Fruit fly (Drosophila melanogaster) whole organism, embryonic: ENCODE measurements around the gene beat-IIIc.
A peak's percentile ranks its signal among the peaks of the same experiment; 100 is the strongest.

ENCODE experiments used
- Ada2b ChIP-seq: fragments of 200-800 bp; sonication (Bioruptor generic); IDR thresholded peaks from 2 replicates; pipeline ENCODE4 v1.3.6; 2022; ENCODE audit warnings: missing biosample characterization, missing genetic modification characterization
- Atf3 ChIP-seq: fragments of 200-800 bp; sonication (Bioruptor generic); optimal IDR thresholded peaks from 3 replicates; lab custom pipeline; 2016; ENCODE audit warnings: missing biosample characterization, missing genetic modification characterization
- Awh ChIP-seq: fragments of 200-800 bp; sonication (Bioruptor generic); IDR thresholded peaks from 2 replicates; pipeline ENCODE4, ENCODE4 v1.3.6; 2022; ENCODE audit warnings: missing biosample characterization, missing genetic modification characterization
- BEAF-32 ChIP-seq: fragments of 200-800 bp; sonication (Bioruptor generic); optimal IDR thresholded peaks from 3 replicates; lab custom pipeline; 2017; ENCODE audit warnings: missing biosample characterization, missing genetic modification characterization, mild to moderate bottlenecking, moderate library complexity, missing genetic modification reagents
- Blimp-1 ChIP-seq: fragments of 200-800 bp; sonication (Bioruptor generic); optimal IDR thresholded peaks from 3 replicates; lab custom pipeline; 2018; ENCODE audit warnings: missing biosample characterization, missing genetic modification characterization, mild to moderate bottlenecking, moderate library complexity, missing genetic modification reagents
- Bteb2 ChIP-seq: fragments of 200-800 bp; sonication (Bioruptor generic); optimal IDR thresholded peaks from 2 replicates; lab custom pipeline; 2016; ENCODE audit warnings: missing biosample characterization, missing genetic modification characterization
- CG10267 ChIP-seq: fragments of 200-800 bp; sonication (Bioruptor generic); optimal IDR thresholded peaks from 2 replicates; lab custom pipeline; 2018; ENCODE audit warnings: missing biosample characterization, mild to moderate bottlenecking, missing genetic modification characterization, moderate library complexity
- CG11398 ChIP-seq: fragments of 200-800 bp; sonication (Bioruptor generic); optimal IDR thresholded peaks from 2 replicates; lab custom pipeline; 2016; ENCODE audit warnings: missing biosample characterization, missing genetic modification characterization
- CG12236 ChIP-seq: fragments of 200-800 bp; sonication (Bioruptor generic); optimal IDR thresholded peaks from 2 replicates; lab custom pipeline; 2016; ENCODE audit warnings: missing biosample characterization, missing genetic modification characterization
- CG13123 ChIP-seq: fragments of 200-800 bp; sonication (Bioruptor generic); optimal IDR thresholded peaks from 2 replicates; lab custom pipeline; 2016; ENCODE audit warnings: missing biosample characterization, missing genetic modification characterization
- CG13424 ChIP-seq: fragments of 200-800 bp; sonication (Bioruptor generic); optimal IDR thresholded peaks from 2 replicates; lab custom pipeline; 2019; ENCODE audit warnings: missing biosample characterization, mild to moderate bottlenecking, missing genetic modification characterization, moderate library complexity
- CG2129 ChIP-seq: fragments of 200-800 bp; sonication (Bioruptor generic); IDR thresholded peaks from 2 replicates; pipeline ENCODE4 v1.3.6; 2022; ENCODE audit warnings: missing biosample characterization, missing genetic modification characterization; ENCODE audit not compliant: partially characterized antibody
- CG2199 ChIP-seq: fragments of 200-800 bp; sonication (Bioruptor generic); IDR thresholded peaks from 3 replicates; pipeline ENCODE4 v1.3.6; 2022; ENCODE audit warnings: missing biosample characterization, missing genetic modification characterization
- CG32767 ChIP-seq: fragments of 200-800 bp; sonication (Bioruptor generic); IDR thresholded peaks from 2 replicates; pipeline ENCODE4 v1.3.6; 2022; ENCODE audit warnings: missing biosample characterization, missing genetic modification characterization
- CG42726 ChIP-seq: fragments of 200-800 bp; sonication (Bioruptor generic); IDR thresholded peaks from 2 replicates; pipeline ENCODE4 v1.3.6; 2022; ENCODE audit warnings: missing biosample characterization, missing genetic modification characterization; ENCODE audit not compliant: partially characterized antibody
- CG43689 ChIP-seq: fragments of 200-800 bp; sonication (Bioruptor generic); IDR thresholded peaks from 2 replicates; pipeline ENCODE4 v1.3.6; 2022; ENCODE audit warnings: missing biosample characterization, missing genetic modification characterization
- CG4424 ChIP-seq: fragments of 200-800 bp; sonication (Bioruptor generic); optimal IDR thresholded peaks from 3 replicates; lab custom pipeline; 2016; ENCODE audit warnings: missing biosample characterization, missing genetic modification characterization
- CG5953 ChIP-seq: fragments of 200-800 bp; sonication (Bioruptor generic); IDR thresholded peaks from 2 replicates; pipeline ENCODE4 v1.3.6; 2022; ENCODE audit warnings: missing biosample characterization, missing genetic modification characterization
- CG7786 ChIP-seq: fragments of 200-800 bp; sonication (Bioruptor generic); optimal IDR thresholded peaks from 2 replicates; lab custom pipeline; 2016; ENCODE audit warnings: missing biosample characterization, missing genetic modification characterization
- CG8478 ChIP-seq: fragments of >200 bp; optimal IDR thresholded peaks from 2 replicates; lab custom pipeline; 2018
- CG9932 ChIP-seq: fragments of 200-800 bp; sonication (Bioruptor generic); IDR thresholded peaks from 2 replicates; pipeline ENCODE4 v1.3.6; 2022; ENCODE audit warnings: missing biosample characterization, missing genetic modification characterization
- D19A ChIP-seq: fragments of 200-800 bp; optimal IDR thresholded peaks from 3 replicates; lab custom pipeline; 2019; ENCODE audit warnings: missing biosample characterization, mild to moderate bottlenecking, missing genetic modification characterization, moderate library complexity
- Dfd ChIP-seq, 2 experiments: fragments of >200 bp; optimal IDR thresholded peaks; 2 replicates each; lab custom pipeline; 2017; ENCODE audit warnings: missing biosample characterization in 2 of 2, missing genetic modification characterization in 2 of 2
- Dref ChIP-seq: fragments of 200-800 bp; sonication (Bioruptor generic); IDR thresholded peaks from 2 replicates; pipeline ENCODE4 v1.3.6; 2022; ENCODE audit warnings: missing biosample characterization, missing genetic modification characterization
- E2f1 ChIP-seq: fragments of 200-800 bp; sonication (Bioruptor generic); IDR thresholded peaks from 2 replicates; pipeline ENCODE4 v1.3.6; 2022; ENCODE audit warnings: missing biosample characterization, missing genetic modification characterization
- Fer3 ChIP-seq: fragments of 200-800 bp; sonication (Bioruptor generic); optimal IDR thresholded peaks from 2 replicates; lab custom pipeline; 2018; ENCODE audit warnings: missing biosample characterization, mild to moderate bottlenecking, missing genetic modification characterization, moderate library complexity
- HLH3B ChIP-seq: fragments of 200-800 bp; sonication (Bioruptor generic); IDR thresholded peaks from 2 replicates; pipeline ENCODE4 v1.3.6; 2022; ENCODE audit warnings: missing biosample characterization, missing genetic modification characterization
- Lim3 ChIP-seq: fragments of 200-800 bp; sonication (Bioruptor generic); IDR thresholded peaks from 2 replicates; pipeline ENCODE4 v1.3.6; 2022; ENCODE audit warnings: missing biosample characterization, missing genetic modification characterization
- Mad ChIP-seq: fragments of 200-800 bp; sonication (Bioruptor generic); optimal IDR thresholded peaks from 2 replicates; lab custom pipeline; 2016; ENCODE audit warnings: missing biosample characterization, missing genetic modification characterization
- Sox100B ChIP-seq: fragments of 200-800 bp; sonication (Bioruptor generic); optimal IDR thresholded peaks from 3 replicates; lab custom pipeline; 2018; ENCODE audit warnings: missing biosample characterization, mild to moderate bottlenecking, missing genetic modification characterization
- Sox102F ChIP-seq: fragments of 200-800 bp; sonication (Bioruptor generic); optimal IDR thresholded peaks from 2 replicates; lab custom pipeline; 2018; ENCODE audit warnings: missing biosample characterization, mild to moderate bottlenecking, missing genetic modification characterization, moderate library complexity
- Stat92E ChIP-seq, 3 experiments: fragments of >200 bp in 2 of 3; fragments of 200-800 bp in 1 of 3; sonication (Bioruptor generic) in 1 of 3; optimal IDR thresholded peaks; 2 replicates each; lab custom pipeline; 2017 to 2019; ENCODE audit warnings: missing biosample characterization in 3 of 3, missing genetic modification characterization in 3 of 3, mild to moderate bottlenecking in 1 of 3, moderate library complexity in 1 of 3
- bsh ChIP-seq, 2 experiments: fragments of 200-800 bp; sonication (Bioruptor generic); optimal IDR thresholded peaks; 2 replicates each; lab custom pipeline; 2017 to 2018; ENCODE audit warnings: mild to moderate bottlenecking in 2 of 2, missing biosample characterization in 2 of 2, missing genetic modification characterization in 2 of 2, moderate library complexity in 1 of 2
- cad ChIP-seq: fragments of >200 bp; optimal IDR thresholded peaks from 2 replicates; lab custom pipeline; 2017; ENCODE audit warnings: missing biosample characterization, missing genetic modification characterization
- chn ChIP-seq: fragments of 200-800 bp; sonication (Bioruptor generic); optimal IDR thresholded peaks from 2 replicates; lab custom pipeline; 2016; ENCODE audit warnings: missing biosample characterization, missing genetic modification characterization
- crol ChIP-seq: fragments of 200-800 bp; sonication (Bioruptor generic); IDR thresholded peaks from 2 replicates; pipeline ENCODE4 v1.3.6; 2022; ENCODE audit warnings: missing biosample characterization, missing genetic modification characterization
- dmrt11E ChIP-seq: fragments of 200-800 bp; sonication (Bioruptor generic); optimal IDR thresholded peaks from 3 replicates; lab custom pipeline; 2018; ENCODE audit warnings: missing biosample characterization, mild to moderate bottlenecking, missing genetic modification characterization, moderate library complexity
- ewg ChIP-seq: fragments of 200-800 bp; sonication (Bioruptor generic); optimal IDR thresholded peaks from 3 replicates; lab custom pipeline; 2017; ENCODE audit warnings: mild to moderate bottlenecking, missing biosample characterization, missing genetic modification reagents, missing genetic modification characterization
- gsb-n ChIP-seq: fragments of 200-800 bp; sonication (Bioruptor generic); optimal IDR thresholded peaks from 3 replicates; lab custom pipeline; 2018; ENCODE audit warnings: missing biosample characterization, mild to moderate bottlenecking, missing genetic modification characterization
- kah ChIP-seq: fragments of 200-800 bp; sonication (Bioruptor generic); optimal IDR thresholded peaks from 2 replicates; lab custom pipeline; 2018; ENCODE audit warnings: missing biosample characterization, mild to moderate bottlenecking, missing genetic modification characterization
- lbe ChIP-seq: fragments of 200-800 bp; sonication (Bioruptor generic); optimal IDR thresholded peaks from 2 replicates; lab custom pipeline; 2016; ENCODE audit warnings: missing biosample characterization, mild to moderate bottlenecking, missing genetic modification characterization
- org-1 ChIP-seq: fragments of 200-800 bp; sonication (Bioruptor generic); optimal IDR thresholded peaks from 2 replicates; lab custom pipeline; 2017; ENCODE audit warnings: missing biosample characterization, missing genetic modification characterization
- pan ChIP-seq, 4 experiments: fragments of >200 bp in 3 of 4; fragments of 200-800 bp in 1 of 4; sonication (Bioruptor generic) in 1 of 4; optimal IDR thresholded peaks in 3 of 4; IDR thresholded peaks in 1 of 4; 2 replicates each; pipeline versions ENCODE4 v1.3.6 to Lab custom; 2017 to 2022; ENCODE audit warnings: missing biosample characterization in 2 of 4, missing genetic modification characterization in 2 of 4, mixed read lengths in 1 of 4
- pros ChIP-seq: fragments of 200-800 bp; sonication (Bioruptor generic); optimal IDR thresholded peaks from 3 replicates; lab custom pipeline; 2019; ENCODE audit warnings: missing biosample characterization, mild to moderate bottlenecking, missing genetic modification characterization, moderate library complexity
- sens ChIP-seq: fragments of 200-800 bp; sonication (Bioruptor generic); peaks from one replicate; lab custom pipeline; 2016; ENCODE audit warnings: missing biosample characterization, missing genetic modification characterization
- sob ChIP-seq: fragments of 200-800 bp; sonication (Bioruptor generic); IDR thresholded peaks from 2 replicates; pipeline ENCODE4 v1.3.6; 2022; ENCODE audit warnings: missing biosample characterization, missing genetic modification characterization
- tna ChIP-seq: fragments of 200-800 bp; sonication (Bioruptor generic); IDR thresholded peaks from 2 replicates; pipeline ENCODE4 v1.3.6; 2022; ENCODE audit warnings: missing biosample characterization, missing genetic modification characterization; ENCODE audit not compliant: partially characterized antibody
- twi ChIP-seq: fragments of 200-800 bp; optimal IDR thresholded peaks from 2 replicates; lab custom pipeline; 2019; ENCODE audit warnings: missing biosample characterization, mild to moderate bottlenecking, missing genetic modification characterization, moderate library complexity
- vnd ChIP-seq: fragments of 200-800 bp; sonication (Bioruptor generic); IDR thresholded peaks from 3 replicates; pipeline ENCODE4 v1.3.6; 2022; ENCODE audit warnings: missing biosample characterization, missing genetic modification characterization; ENCODE audit not compliant: partially characterized antibody

beat-IIIc gene

DNA sequence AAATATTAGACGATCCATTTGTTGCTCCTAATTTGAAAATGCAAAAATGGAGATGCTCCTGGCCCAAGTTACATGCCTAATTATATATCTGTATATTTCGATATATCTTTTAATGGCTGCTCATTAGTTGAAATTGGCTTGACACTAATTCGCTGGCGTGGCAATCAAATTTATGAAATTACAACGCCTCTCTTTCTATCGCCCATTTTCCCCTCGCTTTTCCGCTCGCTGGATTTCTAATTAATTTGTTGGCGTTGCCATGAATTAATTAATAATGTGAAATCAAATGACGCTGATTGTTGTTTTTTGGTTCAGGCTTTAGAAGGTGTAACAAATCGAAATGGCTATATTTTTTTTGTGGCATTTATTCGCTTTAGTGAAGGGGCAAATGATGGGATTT, 32.4 kb downstream of the beat-IIIc start (continued):
- TF ChIP-seq CG42726 (GFP tag; lab: Robert Waterston, UW) (no peak), pros (no peak), Awh (GFP tag; lab: Robert Waterston, UW) (peak; percentile 91), Ada2b (no peak), CG13123 (GFP tag; lab: Kevin White, UChicago) (no peak), lbe (GFP tag; lab: Kevin White, UChicago) (no peak), CG7786 (GFP tag; lab: Kevin White, UChicago) (no peak)

DNA sequence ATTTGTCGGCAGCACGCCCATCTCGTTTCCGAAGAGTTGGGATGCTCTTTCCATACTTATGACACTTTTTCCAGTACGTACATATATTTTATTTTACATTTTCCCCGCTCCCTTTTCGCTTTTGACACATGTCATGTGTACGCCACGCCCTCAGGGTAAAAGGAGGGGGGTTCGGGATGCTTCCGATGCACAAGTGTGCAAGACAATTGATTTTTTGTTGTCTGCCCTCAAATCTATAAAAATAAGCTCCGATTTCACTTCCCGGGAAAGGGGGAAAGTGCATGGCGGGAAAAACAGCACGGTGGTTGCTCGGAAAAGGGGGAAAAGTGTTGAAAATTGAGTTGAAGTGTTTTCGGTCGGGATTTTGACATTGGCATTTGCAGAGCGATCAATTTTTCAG, 33.4 kb downstream of the beat-IIIc start:
- TF ChIP-seq twi (tag; lab: Kevin White, UChicago) (peak; percentile 70), Fer3 (tag; lab: Kevin White, UChicago) (no peak), cad (GFP tag; lab: Kevin White, UChicago) (no peak), BEAF-32 (GFP tag; lab: Kevin White, UChicago) (no peak), sens (peak; percentile 57), CG8478 (lab: Kevin White, UChicago) (no peak), bsh (GFP tag; optimal IDR thresholded peaks at IDR 0.05; lab: Kevin White, UChicago) (no peak), CG13123 (GFP tag; lab: Kevin White, UChicago) (no peak), Dref (GFP tag; lab: Robert Waterston, UW) (no peak), gsb-n (tag; lab: Kevin White, UChicago) (no peak), CG11398 (GFP tag; lab: Kevin White, UChicago) (no peak), D19A (tag; lab: Kevin White, UChicago) (peak; percentile 20), crol (peak; percentile 80), CG2129 (GFP tag; lab: Robert Waterston, UW) (no peak), kah (GFP tag; lab: Kevin White, UChicago) (peak; percentile 92), Stat92E (GFP tag; optimal IDR thresholded peaks at IDR 0.05; lab: Kevin White, UChicago) (no peak), E2f1 (GFP tag; lab: Robert Waterston, UW) (no peak), HLH3B (GFP tag; lab: Robert Waterston, UW) (no peak), org-1 (GFP tag; lab: Kevin White, UChicago) (no peak), Sox102F (GFP tag; lab: Kevin White, UChicago) (peak; percentile 7), CG32767 (GFP tag; lab: Robert Waterston, UW) (no peak), CG13424 (tag; lab: Kevin White, UChicago) (no peak), chn (GFP tag; lab: Kevin White, UChicago) (no peak), CG5953 (GFP tag; lab: Robert Waterston, UW) (no peak), vnd (GFP tag; lab: Robert Waterston, UW) (no peak), Dfd (GFP tag; optimal IDR thresholded peaks at IDR 0.05; lab: Kevin White, UChicago) (no peak), CG12236 (GFP tag; lab: Kevin White, UChicago) (no peak), Ada2b (no peak), Atf3 (GFP tag; lab: Kevin White, UChicago) (no peak), CG9932 (no peak), Mad (GFP tag; lab: Kevin White, UChicago) (no peak), CG43689 (GFP tag; lab: Robert Waterston, UW) (no peak), sob (no peak), Bteb2 (GFP tag; lab: Kevin White, UChicago) (no peak), CG10267 (no peak), dmrt11E (tag; lab: Kevin White, UChicago) (peak; percentile 51), Blimp-1 (GFP tag; lab: Kevin White, UChicago) (peak; percentile 19), pan (optimal IDR thresholded peaks at IDR 0.05; lab: Kevin White, UChicago) (no peak), pan (GFP tag; optimal IDR thresholded peaks at IDR 0.05 in 1 of 2, IDR thresholded peaks at IDR 0.05 in 1 of 2) (no peak), Lim3 (no peak), CG2199 (peak; percentile 22; the same call in 1 of the 3 replicates), CG4424 (no peak), pros (peak; percentile 31), tna (GFP tag; lab: Robert Waterston, UW) (no peak), Sox100B (GFP tag; lab: Kevin White, UChicago) (no peak), ewg (GFP tag; lab: Kevin White, UChicago) (no peak)
